Worm (Caenorhabditis elegans) whole organism, early embryonic: ENCODE results near the gene pnp-1.

Experiments used
- B0310.2 ChIP-seq: sonication (generic microtip); optimal IDR thresholded peaks from 2 replicates; lab custom pipeline; 2016; ENCODE audit warnings: mild to moderate bottlenecking, missing genetic modification characterization, missing compliant biosample characterization
- ama-1 ChIP-seq: fragments of 150-350 bp; optimal IDR thresholded peaks from 2 replicates; lab custom pipeline; 2014
- ceh-13 ChIP-seq: fragments of 200-800 bp; sonication (Bioruptor generic); optimal IDR thresholded peaks from 2 replicates; lab custom pipeline; 2018; ENCODE audit warnings: mild to moderate bottlenecking, missing genetic modification characterization, missing compliant biosample characterization
- flt-1 ChIP-seq: fragments of 200-800 bp; sonication (Bioruptor generic); IDR thresholded peaks from 2 replicates; pipeline ENCODE4 v1.3.6; 2022; ENCODE audit warnings: missing genetic modification characterization, missing compliant biosample characterization
- hmbx-1 ChIP-seq: sonication (generic microtip); optimal IDR thresholded peaks from 2 replicates; lab custom pipeline; 2016; ENCODE audit warnings: mild to moderate bottlenecking, missing genetic modification characterization, missing compliant biosample characterization
- hmg-4 ChIP-seq: fragments of 200-800 bp; sonication (Bioruptor generic); optimal IDR thresholded peaks from 2 replicates; lab custom pipeline; 2018; ENCODE audit warnings: mild to moderate bottlenecking, missing genetic modification characterization, missing compliant biosample characterization
- hnd-1 ChIP-seq: sonication (generic microtip); optimal IDR thresholded peaks from 2 replicates; lab custom pipeline; 2016; ENCODE audit warnings: missing genetic modification characterization, missing compliant biosample characterization
- tbx-11 ChIP-seq: fragments of 200-800 bp; sonication (Bioruptor generic); IDR thresholded peaks from 2 replicates; pipeline ENCODE4 v1.3.6; 2022; ENCODE audit warnings: missing genetic modification characterization, missing compliant biosample characterization
- tra-4 ChIP-seq: sonication (generic microtip); optimal IDR thresholded peaks from 2 replicates; lab custom pipeline; 2017; ENCODE audit warnings: missing genetic modification characterization, missing compliant biosample characterization

DNA sequence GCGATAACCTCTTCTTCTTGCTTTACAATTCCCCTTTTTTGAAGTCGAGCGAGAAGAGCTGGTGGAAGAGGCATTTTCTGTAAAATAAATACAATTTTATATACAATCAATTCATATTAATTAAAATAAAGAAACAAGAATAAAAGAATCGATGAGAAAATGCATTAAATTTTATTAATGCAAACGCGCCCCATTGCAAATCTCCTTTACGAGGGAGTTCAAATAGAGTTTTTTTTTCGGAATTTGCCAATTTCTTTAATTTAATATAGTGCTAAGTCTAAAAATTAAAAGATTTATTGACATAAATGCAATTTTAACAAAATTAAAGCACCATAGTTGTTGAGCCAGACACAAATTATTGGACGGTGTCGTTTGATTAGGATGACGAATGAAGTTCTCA is 36.5 kb downstream of the pnp-1 start, which contains the start of gene pqbp-1.1:
- TF ChIP-seq tbx-11 (GFP tag; lab: Robert Waterston, UW) (no peak), hmbx-1 (tag; lab: Kevin White, UChicago) (no peak), hmg-4 (GFP tag; lab: Kevin White, UChicago) (no peak), ama-1 (lab: Kevin White, UChicago) (no peak), B0310.2 (tag; lab: Kevin White, UChicago) (no peak), flt-1 (GFP tag; lab: Robert Waterston, UW) (no peak), hnd-1 (tag; lab: Kevin White, UChicago) (no peak), tra-4 (tag; lab: Kevin White, UChicago) (no peak), ceh-13 (GFP tag; lab: Kevin White, UChicago) (no peak)
